In genomic region chr3R:13916546-13916945, dm6 we compare ENCODE assay signal across 3 fruit fly cellular contexts.
A peak's percentile ranks its signal among the peaks of the same experiment; 100 is the strongest.
TF ChIP-seq lines count a peak whose summit lies in the region.

No protein-coding gene starts in this region.

TF ChIP-seq in whole organism, prepupa, 60 proteins besides CTCF, POLR2A, EP300 and RAD21 (continues in another document):
- TF ChIP-seq vri (GFP tag; optimal IDR thresholded peaks at IDR 0.05; lab: Kevin White, UChicago), result no peak
- TF ChIP-seq topi (GFP tag; optimal IDR thresholded peaks at IDR 0.05; lab: Kevin White, UChicago), result peak; percentile 21
- peak; percentile 48 for TF ChIP-seq svp (GFP tag; lab: Kevin White, UChicago)
- TF ChIP-seq dac (GFP tag; optimal IDR thresholded peaks at IDR 0.05; lab: Kevin White, UChicago), result no peak
- TF ChIP-seq CG3032 (tag; optimal IDR thresholded peaks at IDR 0.05; lab: Kevin White, UChicago), result peak; percentile 71
- no peak for TF ChIP-seq Blimp-1 (GFP tag; optimal IDR thresholded peaks at IDR 0.05; lab: Kevin White, UChicago)
- peak; percentile 54 for TF ChIP-seq fd59A (GFP tag; optimal IDR thresholded peaks at IDR 0.05; lab: Kevin White, UChicago)
- TF ChIP-seq acj6 (GFP tag; optimal IDR thresholded peaks at IDR 0.05; lab: Kevin White, UChicago), result peak; percentile 38
- TF ChIP-seq CG34406 (GFP tag; optimal IDR thresholded peaks at IDR 0.05; lab: Kevin White, UChicago), result peak; percentile 5
- TF ChIP-seq CG6854 (GFP tag; optimal IDR thresholded peaks at IDR 0.05; lab: Kevin White, UChicago), result no peak
- peak; percentile 13 for TF ChIP-seq esn (GFP tag; optimal IDR thresholded peaks at IDR 0.05; lab: Kevin White, UChicago)
- TF ChIP-seq CG6163 (GFP tag; IDR thresholded peaks at IDR 0.05; lab: Robert Waterston, UW), result 0 out of 3 replicates have a peak, but pooled peaks have one; percentile 30
- TF ChIP-seq CG11294 (GFP tag; IDR thresholded peaks at IDR 0.05; lab: Robert Waterston, UW), result no peak
- peak; percentile 38 for TF ChIP-seq CG1621 (tag; optimal IDR thresholded peaks at IDR 0.05; lab: Kevin White, UChicago)
- peak; percentile 3 for TF ChIP-seq Hr39 (GFP tag; optimal IDR thresholded peaks at IDR 0.05; lab: Kevin White, UChicago)
- TF ChIP-seq OdsH (GFP tag; optimal IDR thresholded peaks at IDR 0.05; lab: Kevin White, UChicago), result peak; percentile 28
- peak; percentile 50 to 52 for TF ChIP-seq ss (GFP tag; optimal IDR thresholded peaks at IDR 0.05; lab: Kevin White, UChicago)
- no peak for TF ChIP-seq cyc (GFP tag; optimal IDR thresholded peaks at IDR 0.05; lab: Kevin White, UChicago)
- peak; percentile 3 for TF ChIP-seq CG8319 (GFP tag; optimal IDR thresholded peaks at IDR 0.05; lab: Kevin White, UChicago)
- TF ChIP-seq Sox15 (GFP tag; optimal IDR thresholded peaks at IDR 0.05; lab: Kevin White, UChicago), result no peak
- TF ChIP-seq Hr38 (GFP tag; optimal IDR thresholded peaks at IDR 0.05; lab: Kevin White, UChicago), result no peak
- TF ChIP-seq fkh (GFP tag; optimal IDR thresholded peaks at IDR 0.05; lab: Kevin White, UChicago), result no peak
- peak; percentile 7 for TF ChIP-seq Met (GFP tag; optimal IDR thresholded peaks at IDR 0.05; lab: Kevin White, UChicago)
- peak; percentile 43 for TF ChIP-seq CG6792 (GFP tag; optimal IDR thresholded peaks at IDR 0.05; lab: Kevin White, UChicago)
- TF ChIP-seq salr (GFP tag; optimal IDR thresholded peaks at IDR 0.05; lab: Kevin White, UChicago), result peak; percentile 12 to 24
- no peak for TF ChIP-seq net (GFP tag; optimal IDR thresholded peaks at IDR 0.05; lab: Kevin White, UChicago)
- no peak for TF ChIP-seq eg (GFP tag; IDR thresholded peaks at IDR 0.05; lab: Robert Waterston, UW)
- no peak for TF ChIP-seq CG15336 (GFP tag; IDR thresholded peaks at IDR 0.05; lab: Robert Waterston, UW)
- no peak for TF ChIP-seq Ets21C (GFP tag; optimal IDR thresholded peaks at IDR 0.05; lab: Kevin White, UChicago)
- TF ChIP-seq CG6276 (GFP tag; optimal IDR thresholded peaks at IDR 0.05; lab: Kevin White, UChicago), result no peak
- TF ChIP-seq CG8119 (GFP tag; IDR thresholded peaks at IDR 0.05; lab: Robert Waterston, UW), result no peak
- peak; percentile 63 for TF ChIP-seq CG6808 (GFP tag; optimal IDR thresholded peaks at IDR 0.05; lab: Kevin White, UChicago)

TF ChIP-seq in whole organism, pupa, 21 proteins besides CTCF, POLR2A, EP300 and RAD21:
- peak; percentile 53 for TF ChIP-seq CG17806 (tag; optimal IDR thresholded peaks at IDR 0.05; lab: Kevin White, UChicago)
- no peak for TF ChIP-seq fd96Ca (GFP tag; IDR thresholded peaks at IDR 0.05; lab: Robert Waterston, UW)
- TF ChIP-seq EcR (GFP tag; optimal IDR thresholded peaks at IDR 0.05; lab: Kevin White, UChicago), result no peak
- no peak for TF ChIP-seq D1 (tag; optimal IDR thresholded peaks at IDR 0.05; lab: Kevin White, UChicago)
- TF ChIP-seq CG34367 (tag; optimal IDR thresholded peaks at IDR 0.05; lab: Kevin White, UChicago), result peak; percentile 63
- TF ChIP-seq CG9948 (tag; optimal IDR thresholded peaks at IDR 0.05; lab: Kevin White, UChicago), result peak; percentile 66
- peak; percentile 30 for TF ChIP-seq CG14655 (GFP tag; optimal IDR thresholded peaks at IDR 0.05; lab: Kevin White, UChicago)
- no peak for TF ChIP-seq CG13204 (GFP tag; optimal IDR thresholded peaks at IDR 0.05; lab: Kevin White, UChicago)
- TF ChIP-seq CG8159 (tag; optimal IDR thresholded peaks at IDR 0.05; lab: Kevin White, UChicago), result peak; percentile 77
- peak; percentile 74 for TF ChIP-seq CG15710 (tag; optimal IDR thresholded peaks at IDR 0.05; lab: Kevin White, UChicago)
- peak; percentile 15 for TF ChIP-seq Pif1A (GFP tag; optimal IDR thresholded peaks at IDR 0.05; lab: Kevin White, UChicago)
- TF ChIP-seq gl (tag; optimal IDR thresholded peaks at IDR 0.05; lab: Kevin White, UChicago), result peak; percentile 35
- no peak for TF ChIP-seq CG32121 (GFP tag; IDR thresholded peaks at IDR 0.05; lab: Robert Waterston, UW)

TF ChIP-seq in whole organism, wandering third instar larva, 38 proteins besides CTCF, POLR2A, EP300 and RAD21:
- TF ChIP-seq woc (GFP tag; optimal IDR thresholded peaks at IDR 0.05; lab: Kevin White, UChicago) (peak; percentile 22), Hr78 (GFP tag; optimal IDR thresholded peaks at IDR 0.05; lab: Kevin White, UChicago) (no peak), foxo (GFP tag; optimal IDR thresholded peaks at IDR 0.05; lab: Kevin White, UChicago) (peak in 1 of 2 experiments; percentile 16), h (GFP tag; optimal IDR thresholded peaks at IDR 0.05; lab: Kevin White, UChicago) (peak; percentile 21)
TF ChIP-seq in whole organism, wandering third instar larva: peak in this region for 3.

Comparison
In these comparisons a context has a peak if more than half of its experiments do, and no peak if none do; other contexts are left out.
1. Of the 1 proteins assayed by ChIP-seq in both whole organism, prepupa and whole organism, wandering third instar larva: peak only in whole organism, prepupa: OdsH; only in whole organism, wandering third instar larva: none; in both: none; in neither: 0.